Worm (Caenorhabditis elegans) whole organism, mixed stage, embryonic: Measurements from ENCODE around the gene bmk-1.

Experiments
- blmp-1 ChIP-seq: fragments of 150-350 bp; optimal IDR thresholded peaks from 2 replicates; lab custom pipeline; 2014; ENCODE audit warnings: missing biosample characterization, missing genetic modification characterization
- lin-13 ChIP-seq: fragments of 150-350 bp; optimal IDR thresholded peaks from 2 replicates; lab custom pipeline; 2014; ENCODE audit warnings: missing biosample characterization, missing genetic modification characterization
- lsy-2 ChIP-seq: fragments of 150-350 bp; optimal IDR thresholded peaks from 2 replicates; lab custom pipeline; 2014; ENCODE audit warnings: missing biosample characterization, missing genetic modification characterization

DNA sequence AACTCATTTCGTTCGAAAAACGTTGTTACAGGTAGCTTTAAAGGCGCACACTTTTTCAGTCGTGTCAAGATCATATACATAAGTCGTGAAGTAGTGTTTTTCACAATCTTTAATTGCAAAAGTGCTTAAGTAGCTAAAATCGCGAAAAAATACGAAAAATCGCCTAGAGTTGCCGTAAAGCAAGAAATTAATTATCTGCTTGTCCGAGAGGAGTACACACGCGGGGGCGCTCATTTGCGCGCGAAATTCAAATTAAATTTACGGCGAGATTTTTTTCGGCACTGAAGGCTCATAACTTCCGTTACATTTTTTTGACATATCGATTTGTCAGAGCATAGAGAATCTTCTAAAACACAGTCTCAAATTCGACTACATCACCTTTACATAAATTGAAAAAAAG, 3.3 kb upstream of the bmk-1 start:
- TF ChIP-seq lin-13 (tag; lab: Kevin White, UChicago) (no peak), lsy-2 (no peak), blmp-1 (no peak)
